Fruit fly (Drosophila melanogaster) whole organism, pupa: ENCODE measurements around the gene 5-HT7.

Experiments used
- CG12605 ChIP-seq: fragments of 200-800 bp; sonication (Bioruptor generic); IDR thresholded peaks from 2 replicates; pipeline ENCODE4 v1.3.6; 2022; ENCODE audit warnings: missing biosample characterization, missing genetic modification characterization
- CG8301 ChIP-seq: fragments of 200-800 bp; sonication (Bioruptor generic); optimal IDR thresholded peaks from 2 replicates; lab custom pipeline; 2018; ENCODE audit warnings: missing biosample characterization, mild to moderate bottlenecking, missing genetic modification characterization
- Ets98B ChIP-seq: fragments of 200-800 bp; sonication (Bioruptor generic); IDR thresholded peaks from 2 replicates; pipeline ENCODE4 v1.3.6; 2022; ENCODE audit warnings: missing biosample characterization, missing genetic modification characterization
- Pif1A ChIP-seq: fragments of 200-800 bp; sonication (Bioruptor generic); optimal IDR thresholded peaks from 3 replicates; lab custom pipeline; 2016; ENCODE audit warnings: missing biosample characterization, missing genetic modification characterization

DNA sequence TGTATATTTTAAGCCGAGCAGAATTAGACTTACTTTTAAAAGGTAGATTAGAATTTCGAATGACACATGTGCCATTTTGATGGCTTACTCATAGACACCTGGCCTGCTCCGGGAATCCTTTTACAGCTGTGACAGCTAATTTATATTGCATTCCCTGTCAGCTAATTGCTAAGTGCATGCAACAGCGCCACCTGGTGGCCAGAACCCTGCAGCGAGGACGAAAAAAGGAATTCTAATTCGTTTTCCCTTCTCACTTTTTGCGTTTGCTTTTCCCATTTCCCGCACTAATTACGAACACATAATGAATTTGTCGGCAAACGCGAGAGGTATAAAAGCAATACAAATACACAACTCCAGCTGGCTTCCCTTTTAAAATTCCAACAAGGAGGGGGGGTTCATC lies 26.7 kb downstream of the 5-HT7 start, which contains the start of gene CG31008:
- TF ChIP-seq CG12605 (GFP tag; lab: Robert Waterston, UW): no peak
- TF ChIP-seq Pif1A (GFP tag; lab: Kevin White, UChicago): no peak
- TF ChIP-seq Ets98B (GFP tag; lab: Robert Waterston, UW): no peak
- TF ChIP-seq CG8301 (tag; lab: Kevin White, UChicago): no peak
